Fruit fly (Drosophila melanogaster) whole organism, prepupa: ENCODE results near the gene CG32855.

Experiments used
- CG6854 ChIP-seq: fragments of 200-800 bp; sonication (Bioruptor generic); optimal IDR thresholded peaks from 2 replicates; lab custom pipeline; 2017; ENCODE audit warnings: missing biosample characterization, mild to moderate bottlenecking, missing genetic modification characterization
- CG7368 ChIP-seq: fragments of 200-800 bp; sonication (Bioruptor generic); optimal IDR thresholded peaks from 3 replicates; lab custom pipeline; 2016; ENCODE audit warnings: missing biosample characterization, missing genetic modification characterization
- CG8119 ChIP-seq: fragments of 200-800 bp; sonication (Bioruptor generic); IDR thresholded peaks from 3 replicates; pipeline ENCODE4 v1.3.6; 2022; ENCODE audit warnings: missing biosample characterization, missing genetic modification characterization
- Eip93F ChIP-seq: fragments of 200-800 bp; sonication (Bioruptor generic); optimal IDR thresholded peaks from 2 replicates; lab custom pipeline; 2016; ENCODE audit warnings: missing biosample characterization, mild to moderate bottlenecking, missing genetic modification characterization
- spab ChIP-seq: fragments of 200-800 bp; sonication (Bioruptor generic); optimal IDR thresholded peaks from 2 replicates; lab custom pipeline; 2017; ENCODE audit warnings: missing biosample characterization, mild to moderate bottlenecking, missing genetic modification characterization, missing genetic modification reagents
- vri ChIP-seq: fragments of 200-800 bp; sonication (Bioruptor generic); optimal IDR thresholded peaks from 3 replicates; lab custom pipeline; 2016; ENCODE audit warnings: missing biosample characterization, mild to moderate bottlenecking, missing genetic modification characterization

DNA sequence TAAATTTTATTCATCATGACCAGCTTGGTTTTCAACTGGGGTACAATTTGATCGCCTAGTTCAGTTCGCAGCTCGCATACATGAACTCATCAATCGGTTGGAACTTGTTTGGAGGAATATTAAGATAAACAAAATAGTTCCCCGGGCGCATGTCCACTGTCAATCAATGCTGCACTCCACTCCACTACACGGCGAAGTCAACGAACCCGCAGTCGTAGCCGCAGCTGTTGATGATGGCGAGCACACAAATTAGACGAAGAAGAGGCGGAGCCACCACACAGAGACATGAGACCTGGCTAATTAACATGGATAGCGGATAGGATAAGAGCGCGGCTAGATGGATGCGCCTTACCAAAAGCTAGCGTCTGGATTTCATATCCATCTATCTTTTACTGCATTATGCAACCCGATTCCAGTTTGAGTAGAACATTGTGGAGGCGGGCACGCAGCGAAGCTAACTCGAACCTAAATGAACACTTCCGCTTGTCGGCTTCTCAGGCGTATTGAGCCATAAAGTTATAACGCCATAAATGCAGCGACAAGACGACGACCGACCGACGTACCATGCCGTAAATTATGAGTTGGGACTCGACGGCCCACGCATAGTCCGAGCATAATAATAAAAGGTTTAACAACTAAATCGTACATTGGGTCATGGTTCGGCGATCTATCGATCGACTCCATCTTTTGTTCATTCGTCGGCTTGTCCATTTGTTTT is 11.3 kb upstream of the CG32855 start:
- TF ChIP-seq spab (GFP tag; lab: Kevin White, UChicago) = no peak
- no peak for TF ChIP-seq CG7368 (GFP tag; lab: Kevin White, UChicago)
- TF ChIP-seq Eip93F (GFP tag; lab: Kevin White, UChicago) = no peak
- TF ChIP-seq CG6854 (GFP tag; lab: Kevin White, UChicago) = no peak
- TF ChIP-seq CG8119 = no peak
- TF ChIP-seq vri (GFP tag; lab: Kevin White, UChicago) = no peak
